Fruit fly (Drosophila melanogaster): ENCODE data around the gene CG3108.

CG3108 gene

dm6 chrX:5737676-5738220 lies 43.7 kb downstream of the CG3108 start, which contains the start of gene Snx27 (continued):
- TF ChIP-seq CG12769 (tag; optimal IDR thresholded peaks at IDR 0.05), result peak; percentile 61
- no peak for TF ChIP-seq D19B (GFP tag; optimal IDR thresholded peaks at IDR 0.05)
- TF ChIP-seq bab2 (GFP tag; optimal IDR thresholded peaks at IDR 0.05), result peak; percentile 12
- TF ChIP-seq ttk (GFP tag; IDR thresholded peaks at IDR 0.05), result no peak
- TF ChIP-seq Deaf1 (tag; optimal IDR thresholded peaks at IDR 0.05), result no peak
- TF ChIP-seq ranshi (GFP tag; IDR thresholded peaks at IDR 0.05), result 0 out of 2 replicates have a peak, but pooled peaks have one; percentile 6
- TF ChIP-seq exex (tag; optimal IDR thresholded peaks at IDR 0.05), result no peak
- peak; percentile 27; the same call in 1 of the 3 replicates for TF ChIP-seq so (GFP tag; IDR thresholded peaks at IDR 0.05)
- TF ChIP-seq CG14014 (GFP tag; IDR thresholded peaks at IDR 0.05), result no peak; the same call in 1 of the 2 replicates
- peak; percentile 100 for TF ChIP-seq CG42726 (GFP tag; IDR thresholded peaks at IDR 0.05; ENCODE audit: partially characterized antibody)
- no peak for TF ChIP-seq croc (GFP tag; conservative IDR thresholded peaks at IDR 0.05)
- TF ChIP-seq CG11398 (GFP tag; optimal IDR thresholded peaks at IDR 0.05), result no peak
- no peak for TF ChIP-seq Asciz (GFP tag; optimal IDR thresholded peaks at IDR 0.05)
- no peak for TF ChIP-seq fd96Cb (tag; optimal IDR thresholded peaks at IDR 0.05)
- TF ChIP-seq CG3726 (GFP tag; IDR thresholded peaks at IDR 0.05), result no peak
- no peak for TF ChIP-seq CG5953 (GFP tag; IDR thresholded peaks at IDR 0.05)
- TF ChIP-seq CG4424 (GFP tag; optimal IDR thresholded peaks at IDR 0.05), result no peak
- TF ChIP-seq CG11504 (tag; optimal IDR thresholded peaks at IDR 0.05), result peak; percentile 54
- peak; percentile 93 to 98 for TF ChIP-seq crp (GFP tag; optimal IDR thresholded peaks at IDR 0.05)
- no peak for TF ChIP-seq CG3065 (GFP tag; optimal IDR thresholded peaks at IDR 0.05)
- peak; percentile 57 for TF ChIP-seq maf-S (GFP tag; optimal IDR thresholded peaks at IDR 0.05)
- peak; percentile 18 for TF ChIP-seq odd (GFP tag; optimal IDR thresholded peaks at IDR 0.05)
- peak; percentile 37; the same call in 1 of the 3 replicates for TF ChIP-seq CG34422 (GFP tag; IDR thresholded peaks at IDR 0.05)
- peak; percentile 60 for TF ChIP-seq ken (GFP tag; IDR thresholded peaks at IDR 0.05)
- TF ChIP-seq Gsc (GFP tag; IDR thresholded peaks at IDR 0.05), result no peak
- TF ChIP-seq usp (GFP tag; optimal IDR thresholded peaks at IDR 0.05), result no peak
- no peak for TF ChIP-seq Poxn (GFP tag; IDR thresholded peaks at IDR 0.05)
- peak; percentile 24 for TF ChIP-seq CG5245 (GFP tag; optimal IDR thresholded peaks at IDR 0.05)
- no peak for TF ChIP-seq CG1602 (GFP tag; optimal IDR thresholded peaks at IDR 0.05)
- peak; percentile 9 for TF ChIP-seq CG7556 (GFP tag; optimal IDR thresholded peaks at IDR 0.05)
- no peak for TF ChIP-seq danr (GFP tag; IDR thresholded peaks at IDR 0.05)
- TF ChIP-seq CG31441 (GFP tag; IDR thresholded peaks at IDR 0.05), result peak; percentile 39; the same call in 1 of the 2 replicates
- no peak for TF ChIP-seq prd (optimal IDR thresholded peaks at IDR 0.05)
- peak; percentile 69 for TF ChIP-seq prd (GFP tag; IDR thresholded peaks at IDR 0.05)
- no peak for TF ChIP-seq CG43689 (GFP tag; IDR thresholded peaks at IDR 0.05)
- no peak for TF ChIP-seq Sox100B (GFP tag; optimal IDR thresholded peaks at IDR 0.05)
- TF ChIP-seq fru (optimal IDR thresholded peaks at IDR 0.05), result no peak
- TF ChIP-seq MBD-R2 (GFP tag; IDR thresholded peaks at IDR 0.05), result peak; percentile 47
- TF ChIP-seq trem (tag; optimal IDR thresholded peaks at IDR 0.05), result peak; percentile 81
- TF ChIP-seq chif (GFP tag; optimal IDR thresholded peaks at IDR 0.05), result peak; percentile 23 to 25
- peak; percentile 6 for TF ChIP-seq tx (GFP tag; optimal IDR thresholded peaks at IDR 0.05)
- peak; percentile 11 to 74 for TF ChIP-seq Pdp1 (GFP tag; optimal IDR thresholded peaks at IDR 0.05)
- TF ChIP-seq CoRest (tag; optimal IDR thresholded peaks at IDR 0.05), result peak; percentile 53

All from whole organism, embryonic.